Worm (Caenorhabditis elegans) whole organism, L4/young adult: ENCODE data around the gene B0507.1.

Experiments
- W03F9.2 ChIP-seq: fragments of 150-350 bp; optimal IDR thresholded peaks from 2 replicates; lab custom pipeline; 2014; ENCODE audit warnings: missing biosample characterization, missing genetic modification characterization
- dao-5 ChIP-seq: sonication (generic microtip); optimal IDR thresholded peaks from 2 replicates; lab custom pipeline; 2016; ENCODE audit warnings: missing genotype, missing genetic modification characterization, moderate library complexity, missing compliant biosample characterization
- him-1 ChIP-seq: sonication (generic microtip); optimal IDR thresholded peaks from 2 replicates; lab custom pipeline; 2016; ENCODE audit warnings: missing genotype, missing genetic modification reagents, missing genetic modification characterization, missing compliant biosample characterization

B0507.1 gene

DNA sequence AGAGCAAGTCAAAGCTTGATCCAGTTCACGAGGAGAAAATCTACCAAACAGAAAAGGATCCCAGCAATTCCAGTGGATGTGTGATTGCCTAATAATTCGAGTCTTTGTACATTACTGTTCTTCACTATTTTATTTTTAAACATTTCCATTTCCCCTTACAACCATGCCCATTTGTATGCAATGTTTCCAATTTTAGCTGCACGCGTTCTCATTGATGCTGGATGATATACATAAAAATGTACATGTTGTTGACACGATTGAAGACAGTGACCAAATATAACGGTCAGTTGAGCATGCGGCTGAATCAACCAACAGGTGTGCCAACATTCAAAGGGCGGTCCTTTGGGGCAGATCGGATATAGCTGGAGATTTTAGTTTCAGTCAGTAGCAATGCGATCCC lies at the start of gene B0507.1:
Gene B0507.1 (plus strand): TSS at position 301 of the 400 bp plus-strand sequence.
- TF ChIP-seq dao-5 (tag; lab: Kevin White, UChicago) (no peak), him-1 (tag; lab: Kevin White, UChicago) (no peak), W03F9.2 (tag; lab: Kevin White, UChicago) (no peak)

DNA sequence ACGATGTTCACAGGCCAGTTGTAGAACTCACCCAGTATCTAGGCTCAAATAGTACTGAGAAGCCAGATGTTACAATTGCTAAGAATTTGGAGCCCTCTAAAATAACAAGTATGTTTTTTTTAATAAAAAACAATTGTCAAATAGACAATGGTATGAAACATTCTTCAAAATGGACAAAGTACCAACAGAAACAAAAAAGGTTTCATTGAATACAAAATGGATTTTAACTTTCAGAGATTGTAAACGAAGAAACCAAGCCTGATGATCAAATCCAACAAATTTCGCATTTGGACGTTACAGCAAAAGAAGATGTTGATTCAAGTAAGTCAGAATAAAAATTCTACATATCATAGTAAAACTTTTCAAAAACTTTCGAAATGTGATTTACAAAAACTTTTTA lies 49.3 kb upstream of the B0507.1 start, which contains the start of gene ZC196.9:
Gene ZC196.9 (minus strand): TSS at position 101 of the 400 bp plus-strand sequence.
- TF ChIP-seq him-1 (tag; lab: Kevin White, UChicago) (no peak), dao-5 (tag; lab: Kevin White, UChicago) (no peak), W03F9.2 (tag; lab: Kevin White, UChicago) (no peak)

DNA sequence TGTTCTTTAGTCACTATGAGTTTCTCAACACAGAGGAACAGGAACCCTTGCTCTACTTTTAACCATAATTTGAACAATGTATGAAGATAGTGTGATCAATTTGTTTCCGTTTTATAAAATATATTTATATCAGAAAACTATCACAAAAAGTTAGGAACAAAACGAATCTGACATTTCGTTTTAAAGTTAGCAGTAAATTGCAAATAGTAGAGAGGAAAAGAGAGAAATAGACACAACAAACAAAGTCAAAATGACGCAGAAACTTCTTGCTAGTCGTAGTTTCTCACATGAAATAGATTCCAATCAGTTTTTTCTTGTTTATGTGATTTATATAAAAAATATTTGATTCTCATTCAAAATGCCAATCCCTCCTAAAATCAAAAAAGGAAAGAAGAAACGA lies 47.3 kb upstream of the B0507.1 start, which contains the start of gene ZC196.5:
Gene ZC196.5 (plus strand): TSS at position 301 of the 400 bp plus-strand sequence.
- TF ChIP-seq W03F9.2 (tag; lab: Kevin White, UChicago) (no peak), dao-5 (tag; lab: Kevin White, UChicago) (no peak), him-1 (tag; lab: Kevin White, UChicago) (no peak)

DNA sequence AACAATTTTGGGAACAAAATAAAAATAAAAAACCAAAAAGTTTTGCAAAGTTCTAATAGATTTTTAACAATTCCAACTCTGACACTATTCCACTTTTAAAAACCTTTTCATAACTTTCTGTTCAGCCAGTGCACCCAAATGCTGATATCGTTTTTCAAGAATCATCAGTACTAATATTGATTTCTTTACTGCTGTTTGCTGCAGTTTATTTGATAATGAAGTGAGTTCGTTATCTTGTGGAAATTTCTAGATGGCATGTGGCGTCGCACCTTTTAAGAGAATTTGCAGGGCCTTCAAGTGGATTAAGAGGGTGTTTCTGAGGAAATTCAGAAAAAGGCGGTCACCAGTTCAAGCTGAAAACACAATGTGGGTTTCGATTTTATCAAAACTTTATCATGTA lies 45.4 kb upstream of the B0507.1 start:
- no peak for TF ChIP-seq him-1 (tag; lab: Kevin White, UChicago)
- no peak for TF ChIP-seq W03F9.2 (tag; lab: Kevin White, UChicago)
- no peak for TF ChIP-seq dao-5 (tag; lab: Kevin White, UChicago)

DNA sequence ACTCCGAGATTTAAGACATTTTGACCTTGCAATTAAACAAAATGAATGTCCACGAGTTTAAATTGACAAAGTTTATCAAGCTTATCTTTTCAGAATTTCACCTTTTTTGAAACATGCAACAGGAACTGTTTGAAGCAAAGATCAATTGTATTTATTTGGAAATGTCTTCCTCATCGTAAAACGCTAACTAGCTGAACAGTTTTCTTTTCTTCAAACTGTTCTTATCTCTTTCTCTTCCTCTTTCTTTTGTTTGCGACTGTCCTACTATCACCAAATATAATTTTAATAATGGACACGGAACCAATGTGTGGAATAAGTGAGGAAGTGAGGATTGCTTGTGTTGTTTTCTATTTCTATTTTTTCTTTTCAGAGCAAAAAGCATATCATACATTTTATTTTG lies 43.4 kb upstream of the B0507.1 start, which contains the start of gene ZC196.4:
Gene ZC196.4 (plus strand): TSS at position 173 of the 400 bp plus-strand sequence.
- TF ChIP-seq him-1 (tag; lab: Kevin White, UChicago) (no peak), W03F9.2 (tag; lab: Kevin White, UChicago) (no peak), dao-5 (tag; lab: Kevin White, UChicago) (no peak)

DNA sequence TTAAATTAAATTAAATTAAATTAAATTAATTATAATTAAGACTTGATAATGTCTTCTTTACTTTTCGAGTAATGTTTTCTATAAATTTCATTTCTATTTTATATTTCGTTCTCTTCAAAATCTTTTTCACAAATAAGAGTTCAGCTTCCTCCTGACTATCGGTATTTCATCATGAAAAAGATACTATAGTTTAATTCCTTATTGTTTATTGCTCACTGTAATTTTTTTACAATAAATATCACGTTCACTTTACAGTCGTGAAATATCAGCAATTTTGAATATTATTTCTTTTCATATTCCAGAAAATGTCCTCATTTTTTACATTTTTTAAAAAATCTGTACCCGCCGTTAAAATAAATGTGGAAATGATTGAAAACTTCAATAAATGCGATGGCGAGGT lies 40.0 kb upstream of the B0507.1 start, which contains the start of gene ZC196.3:
Gene ZC196.3 (plus strand): TSS at position 301 of the 400 bp plus-strand sequence.
- TF ChIP-seq dao-5 (tag; lab: Kevin White, UChicago) = no peak
- no peak for TF ChIP-seq him-1 (tag; lab: Kevin White, UChicago)
- no peak for TF ChIP-seq W03F9.2 (tag; lab: Kevin White, UChicago)

DNA sequence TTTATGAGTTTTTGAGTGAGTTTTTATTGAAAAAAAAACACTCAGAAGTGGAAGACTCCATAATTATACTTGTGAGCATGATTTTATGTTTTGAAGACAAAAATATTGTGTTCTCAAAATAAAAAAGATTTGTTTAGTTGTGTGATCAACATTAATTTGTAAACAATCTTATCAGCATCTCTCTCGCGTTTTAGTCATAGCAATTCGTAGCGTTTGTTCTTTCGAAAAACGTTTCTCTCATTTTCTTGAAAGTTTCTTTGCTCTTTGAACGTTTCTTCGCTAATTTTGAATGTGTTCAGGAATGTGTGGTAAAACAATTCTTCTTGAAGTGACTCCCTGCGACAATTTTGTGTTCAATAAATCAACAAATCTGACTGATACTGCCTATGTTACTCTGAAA lies 37.2 kb upstream of the B0507.1 start, which contains the start of gene ZC196.2:
Gene ZC196.2 (plus strand): TSS at position 301 of the 400 bp plus-strand sequence.
- TF ChIP-seq dao-5 (tag; lab: Kevin White, UChicago) (no peak), him-1 (tag; lab: Kevin White, UChicago) (no peak), W03F9.2 (tag; lab: Kevin White, UChicago) (no peak)

DNA sequence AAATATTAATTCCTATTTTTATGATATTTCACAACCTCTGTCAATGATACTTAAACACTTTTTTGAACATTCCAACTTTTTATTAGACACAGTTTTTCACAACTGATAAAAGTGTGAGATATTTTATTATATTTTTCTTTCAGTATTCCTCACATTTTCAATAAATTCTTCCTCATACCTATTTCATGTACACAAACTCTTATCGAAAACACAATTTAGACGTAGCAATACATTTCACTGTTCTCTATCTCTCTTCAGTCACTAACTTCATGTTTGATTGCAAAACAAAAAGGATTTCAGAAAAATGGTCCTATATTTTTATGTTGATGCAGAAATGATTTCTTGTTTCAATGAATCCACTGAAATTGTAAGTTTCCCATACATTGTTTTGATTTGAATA lies 30.5 kb upstream of the B0507.1 start, which contains the start of gene B0507.6:
Gene B0507.6 (plus strand): TSS at position 301 of the 400 bp plus-strand sequence.
- TF ChIP-seq him-1 (tag; lab: Kevin White, UChicago) = no peak
- no peak for TF ChIP-seq dao-5 (tag; lab: Kevin White, UChicago)
- no peak for TF ChIP-seq W03F9.2 (tag; lab: Kevin White, UChicago)

DNA sequence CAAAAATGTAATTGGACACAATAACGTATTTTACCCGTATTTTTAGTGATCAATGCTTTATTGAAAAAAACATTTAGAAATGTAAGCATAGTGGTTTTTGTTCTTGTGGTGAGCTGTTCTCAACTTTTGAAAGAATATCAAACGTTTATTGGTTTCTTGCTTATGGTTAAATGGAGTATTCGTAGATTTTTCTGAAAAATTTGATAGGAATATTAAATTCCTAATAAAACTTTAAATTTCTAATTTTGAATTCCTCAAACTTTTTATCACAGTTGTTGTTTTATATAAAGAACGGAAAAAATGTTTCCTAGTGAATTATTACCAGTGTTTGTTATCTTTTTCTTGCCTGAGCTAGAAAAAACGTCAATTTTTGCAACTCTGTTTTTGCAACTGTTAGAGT lies 23.0 kb upstream of the B0507.1 start, which contains the start of gene B0507.5:
Gene B0507.5 (plus strand): TSS at position 301 of the 400 bp plus-strand sequence.
- TF ChIP-seq dao-5 (tag; lab: Kevin White, UChicago) (no peak), him-1 (tag; lab: Kevin White, UChicago) (no peak), W03F9.2 (tag; lab: Kevin White, UChicago) (no peak)

DNA sequence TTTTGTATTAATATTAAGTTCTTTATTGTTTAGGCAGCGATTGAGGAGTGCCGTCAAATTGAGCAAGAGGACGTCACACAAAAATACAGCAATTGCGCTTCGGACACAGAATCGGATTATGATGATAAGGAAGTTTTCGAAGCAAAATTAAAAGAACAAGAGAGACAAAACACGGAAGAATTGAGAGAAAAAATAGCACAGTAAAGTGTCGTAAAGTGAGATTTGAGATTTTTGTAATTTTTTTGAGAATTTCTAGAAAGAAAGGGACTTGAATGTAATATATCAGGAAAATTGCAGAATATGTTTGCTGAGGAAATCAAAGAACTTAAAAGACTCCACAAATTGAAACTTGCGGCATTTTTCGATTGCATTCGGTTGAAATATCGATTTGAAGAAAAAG lies 21.7 kb upstream of the B0507.1 start, which contains the start of gene B0507.4:
Gene B0507.4 (plus strand): TSS at position 301 of the 400 bp plus-strand sequence.
- TF ChIP-seq him-1 (tag; lab: Kevin White, UChicago) = no peak
- TF ChIP-seq dao-5 (tag; lab: Kevin White, UChicago) = no peak
- TF ChIP-seq W03F9.2 (tag; lab: Kevin White, UChicago) = no peak

DNA sequence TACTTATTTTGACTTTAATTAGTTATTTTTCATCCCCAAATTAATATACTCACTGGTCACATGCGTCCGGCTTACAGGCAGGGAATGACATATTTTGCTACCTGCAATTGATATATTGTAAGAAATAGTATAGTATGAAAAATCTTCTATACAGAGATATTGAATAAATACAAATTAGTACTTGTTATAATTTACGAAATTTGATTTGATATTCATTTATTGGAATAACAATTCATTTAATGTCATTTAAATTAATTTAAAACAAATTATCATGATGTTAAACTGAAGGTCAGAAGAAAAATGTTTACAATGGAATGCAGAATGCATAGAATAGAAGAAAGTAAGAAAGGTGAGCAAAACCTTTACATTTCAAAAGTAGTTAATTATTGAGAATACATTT lies 17.8 kb upstream of the B0507.1 start, which contains the start of gene B0507.7:
Gene B0507.7 (minus strand): TSS at position 101 of the 400 bp plus-strand sequence.
- TF ChIP-seq him-1 (tag; lab: Kevin White, UChicago) = no peak
- no peak for TF ChIP-seq W03F9.2 (tag; lab: Kevin White, UChicago)
- TF ChIP-seq dao-5 (tag; lab: Kevin White, UChicago) = no peak

DNA sequence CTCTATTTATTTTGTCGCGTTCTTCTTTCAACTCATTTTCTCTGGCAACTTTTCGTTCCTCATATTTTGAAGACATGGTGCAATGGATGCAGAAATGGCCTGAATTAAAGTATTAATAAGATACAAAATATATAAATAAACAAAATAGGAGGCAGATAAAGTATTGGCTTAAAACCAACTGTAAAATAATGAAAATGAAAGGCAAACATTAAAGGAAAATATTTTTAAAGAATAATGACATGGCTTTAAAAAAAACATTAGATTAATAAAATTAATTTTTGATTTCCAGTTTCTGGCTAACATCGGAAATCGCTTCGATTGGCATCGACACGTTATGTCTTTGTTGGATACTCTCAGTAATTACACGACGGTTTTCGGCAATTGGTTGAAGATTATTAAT lies 16.0 kb upstream of the B0507.1 start, which contains the start of gene ddn-1:
Gene ddn-1 (minus strand): TSS at position 101 of the 400 bp plus-strand sequence.
- TF ChIP-seq him-1 (tag; lab: Kevin White, UChicago) (no peak), W03F9.2 (tag; lab: Kevin White, UChicago) (no peak), dao-5 (tag; lab: Kevin White, UChicago) (no peak)

DNA sequence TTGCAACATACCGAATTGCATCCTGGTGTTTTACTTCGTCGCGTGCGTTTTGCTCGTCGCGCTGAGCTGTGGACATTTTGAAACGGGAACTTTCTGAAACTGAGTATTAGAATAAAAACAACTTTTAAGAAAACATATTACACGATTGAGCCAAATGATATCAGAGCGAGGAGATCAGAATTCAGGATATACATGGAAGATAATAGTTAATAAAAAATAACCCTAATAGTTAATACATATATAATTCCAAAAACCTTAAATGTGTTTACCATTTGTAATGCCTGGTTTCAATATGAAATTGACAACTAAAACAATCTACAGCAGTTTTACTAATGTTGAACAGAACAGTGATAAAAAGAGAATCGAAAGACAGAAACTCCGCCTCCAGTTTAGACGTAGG lies 13.5 kb upstream of the B0507.1 start, which contains the start of gene B0507.8:
Gene B0507.8 (minus strand): TSS at position 101 of the 400 bp plus-strand sequence.
- TF ChIP-seq W03F9.2 (tag; lab: Kevin White, UChicago) (no peak), dao-5 (tag; lab: Kevin White, UChicago) (no peak), him-1 (tag; lab: Kevin White, UChicago) (no peak)
